Worm (Caenorhabditis elegans) whole organism, mixed stage, embryonic: Measurements from ENCODE around the gene F44F4.10.

Experiments used
- ceh-39 ChIP-seq: fragments of 150-350 bp; optimal IDR thresholded peaks from 2 replicates; lab custom pipeline; 2014; ENCODE audit warnings: missing biosample characterization, missing genetic modification characterization
- mab-5 ChIP-seq: fragments of 150-350 bp; optimal IDR thresholded peaks from 2 replicates; lab custom pipeline; 2014; ENCODE audit warnings: missing biosample characterization, missing genetic modification characterization

DNA sequence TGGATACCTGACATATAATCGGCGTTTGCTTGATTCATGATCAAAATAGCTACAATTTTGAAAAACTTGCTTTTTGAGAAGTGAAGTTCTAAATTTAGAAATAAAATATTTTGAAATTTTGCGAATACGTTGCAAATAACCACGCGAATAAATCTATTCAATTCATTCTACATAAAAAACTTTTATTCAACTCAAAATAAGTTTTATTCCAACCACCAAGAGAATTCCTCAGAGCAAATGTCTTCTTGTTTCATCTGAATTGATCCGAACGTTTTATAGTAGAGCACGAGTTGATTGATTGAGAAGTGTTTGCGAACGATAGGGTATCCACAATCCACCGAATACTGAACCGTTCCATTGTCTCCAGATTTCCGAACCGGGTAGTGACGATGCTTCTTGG is 1.3 kb downstream of the F44F4.10 start, which contains the start of gene F44F4.9:
- no peak for TF ChIP-seq mab-5
- no peak for TF ChIP-seq ceh-39
